Worm (Caenorhabditis elegans): ENCODE data around the gene R07A4.3.

Gene R07A4.3

ce11 chrX:10766123-10766622, 12.7 kb downstream of the R07A4.3 start:
- TF ChIP-seq ceh-90 (tag; optimal IDR thresholded peaks at IDR 0.05) (no peak), dpl-1 (GFP tag; optimal IDR thresholded peaks at IDR 0.05) (peak; percentile 38 to 59 (median 56)), C04F5.9 (tag; optimal IDR thresholded peaks at IDR 0.05) (peak; percentile 65), efl-3 (GFP tag; optimal IDR thresholded peaks at IDR 0.05) (no peak), vab-15 (tag; optimal IDR thresholded peaks at IDR 0.05) (no peak), snpc-4 (tag; optimal IDR thresholded peaks at IDR 0.05) (peak; percentile 76), nhr-11 (tag; optimal IDR thresholded peaks at IDR 0.05) (peak; percentile 93), sup-37 (GFP tag; optimal IDR thresholded peaks at IDR 0.05) (peak; percentile 76), ceh-88 (GFP tag; IDR thresholded peaks at IDR 0.05) (peak; percentile 47; the same call in 1 of the 2 replicates), nhr-85 (tag) (peak; percentile 100), lsy-2 (tag; optimal IDR thresholded peaks at IDR 0.05) (peak; percentile 89 to 93), hlh-17 (GFP tag; optimal IDR thresholded peaks at IDR 0.05; ENCODE audit: borderline replicate concordance) (no peak), tbx-2 (tag; optimal IDR thresholded peaks at IDR 0.05) (peak; percentile 99), unc-62 (GFP tag; optimal IDR thresholded peaks at IDR 0.05) (peak; percentile 6), nhr-237 (tag; optimal IDR thresholded peaks at IDR 0.05) (peak; percentile 91), C16A3.4 (tag; optimal IDR thresholded peaks at IDR 0.05) (peak; percentile 86), C34B4.2 (tag; optimal IDR thresholded peaks at IDR 0.05) (no peak), efl-1 (optimal IDR thresholded peaks at IDR 0.05) (peak; percentile 74 to 90), efl-1 (GFP tag; optimal IDR thresholded peaks at IDR 0.05 in 1 of 2) (peak; percentile 28 to 95), F16B12.6 (tag; optimal IDR thresholded peaks at IDR 0.05) (no peak), mdl-1 (tag; optimal IDR thresholded peaks at IDR 0.05) (peak; percentile 70 to 96), jun-1 (tag; optimal IDR thresholded peaks at IDR 0.05) (peak; percentile 95), nhr-90 (tag; optimal IDR thresholded peaks at IDR 0.05; ENCODE audit: poor library complexity) (peak; percentile 95), sox-4 (tag; optimal IDR thresholded peaks at IDR 0.05) (peak; percentile 84), irx-1 (tag; optimal IDR thresholded peaks at IDR 0.05) (peak; percentile 96), egl-27 (tag; optimal IDR thresholded peaks at IDR 0.05) (peak; percentile 98), fkh-8 (tag; optimal IDR thresholded peaks at IDR 0.05) (peak; percentile 95), fkh-10 (GFP tag; optimal IDR thresholded peaks at IDR 0.05) (peak; percentile 98), hpl-2 (GFP tag; optimal IDR thresholded peaks at IDR 0.05) (peak; percentile 64), pax-3 (tag; optimal IDR thresholded peaks at IDR 0.05) (peak; percentile 80), ztf-4 (tag; optimal IDR thresholded peaks at IDR 0.05) (peak; percentile 96), rnt-1 (tag; optimal IDR thresholded peaks at IDR 0.05) (peak; percentile 90), blmp-1 (tag; optimal IDR thresholded peaks at IDR 0.05) (peak; percentile 96), nhr-71 (tag; optimal IDR thresholded peaks at IDR 0.05) (peak; percentile 100), fkh-4 (tag; optimal IDR thresholded peaks at IDR 0.05; ENCODE audit: borderline replicate concordance) (peak; percentile 63), unc-86 (tag; optimal IDR thresholded peaks at IDR 0.05) (peak; percentile 97), lir-3 (tag; optimal IDR thresholded peaks at IDR 0.05; ENCODE audit: poor library complexity) (peak; percentile 87), nhr-76 (tag; optimal IDR thresholded peaks at IDR 0.05) (no peak), lin-15B (tag; optimal IDR thresholded peaks at IDR 0.05) (no peak), zag-1 (tag; optimal IDR thresholded peaks at IDR 0.05) (peak; percentile 95), skn-1 (tag; optimal IDR thresholded peaks at IDR 0.05) (peak; percentile 73), elt-2 (tag; optimal IDR thresholded peaks at IDR 0.05) (peak; percentile 95), isw-1 (GFP tag; IDR thresholded peaks at IDR 0.05) (peak; percentile 84), egl-13 (tag; optimal IDR thresholded peaks at IDR 0.05) (peak; percentile 94), snu-23 (GFP tag; optimal IDR thresholded peaks at IDR 0.05) (peak; percentile 99), ceh-8 (GFP tag; optimal IDR thresholded peaks at IDR 0.05) (peak; percentile 87), mef-2 (tag; optimal IDR thresholded peaks at IDR 0.05) (peak; percentile 91), dsc-1 (tag; optimal IDR thresholded peaks at IDR 0.05) (peak; percentile 97), nhr-20 (tag; optimal IDR thresholded peaks at IDR 0.05) (peak; percentile 100), ceh-63 (GFP tag; optimal IDR thresholded peaks at IDR 0.05) (no peak), tlp-1 (tag; optimal IDR thresholded peaks at IDR 0.05) (no peak), nhr-77 (tag; optimal IDR thresholded peaks at IDR 0.05) (peak; percentile 96), nhr-12 (tag; optimal IDR thresholded peaks at IDR 0.05) (no peak)
